Worm (Caenorhabditis elegans) whole organism, L2 larva: ENCODE results near the gene otpl-3.

Source experiments
- C34F6.9 ChIP-seq: fragments of 150-350 bp; optimal IDR thresholded peaks from 2 replicates; lab custom pipeline; 2014; ENCODE audit warnings: missing biosample characterization, missing genetic modification characterization
- F13H6.1 ChIP-seq: sonication (generic microtip); optimal IDR thresholded peaks from 2 replicates; lab custom pipeline; 2016; ENCODE audit warnings: missing genetic modification characterization, missing compliant biosample characterization
- R02D3.7 ChIP-seq: fragments of 150-350 bp; optimal IDR thresholded peaks from 2 replicates; lab custom pipeline; 2014; ENCODE audit warnings: missing biosample characterization, missing genetic modification characterization
- ZK546.5 ChIP-seq: sonication (generic microtip); optimal IDR thresholded peaks from 2 replicates; lab custom pipeline; 2017; ENCODE audit warnings: missing biosample characterization, missing genetic modification characterization
- alr-1 ChIP-seq: fragments of 150-350 bp; optimal IDR thresholded peaks from 2 replicates; lab custom pipeline; 2014; ENCODE audit warnings: missing biosample characterization, missing genetic modification characterization
- ama-1 ChIP-seq: fragments of 150-350 bp; optimal IDR thresholded peaks from 2 replicates; lab custom pipeline; 2018; ENCODE audit warnings: inconsistent platforms
- blmp-1 ChIP-seq: sonication (generic microtip); optimal IDR thresholded peaks from 2 replicates; lab custom pipeline; 2017; ENCODE audit warnings: missing genetic modification characterization, mild to moderate bottlenecking, missing compliant biosample characterization, antibody characterized with exemption, moderate library complexity; ENCODE audit not compliant: insufficient read depth
- ceh-16 ChIP-seq: fragments of 150-350 bp; optimal IDR thresholded peaks from 2 replicates; lab custom pipeline; 2014; ENCODE audit warnings: missing biosample characterization, missing genetic modification characterization
- ceh-82 ChIP-seq: fragments of 150-350 bp; optimal IDR thresholded peaks from 2 replicates; lab custom pipeline; 2014; ENCODE audit warnings: missing biosample characterization, missing genetic modification characterization
- crh-2 ChIP-seq: sonication (generic microtip); optimal IDR thresholded peaks from 2 replicates; lab custom pipeline; 2017; ENCODE audit warnings: missing biosample characterization, missing genetic modification characterization
- dmd-4 ChIP-seq: sonication (generic microtip); optimal IDR thresholded peaks from 2 replicates; lab custom pipeline; 2017; ENCODE audit warnings: missing biosample characterization, missing genetic modification characterization
- egl-27 ChIP-seq: sonication (generic microtip); optimal IDR thresholded peaks from 3 replicates; lab custom pipeline; 2017; ENCODE audit warnings: missing biosample characterization, missing genetic modification reagents, missing genetic modification characterization
- elt-1 ChIP-seq: fragments of 150-350 bp; optimal IDR thresholded peaks from 2 replicates; lab custom pipeline; 2014; ENCODE audit warnings: missing biosample characterization, missing genetic modification characterization
- fos-1 ChIP-seq: fragments of 150-350 bp; optimal IDR thresholded peaks from 2 replicates; lab custom pipeline; 2014; ENCODE audit warnings: missing biosample characterization, missing genetic modification characterization
- gmeb-1 ChIP-seq: fragments of 150-350 bp; optimal IDR thresholded peaks from 2 replicates; lab custom pipeline; 2014; ENCODE audit warnings: missing biosample characterization, missing genetic modification characterization
- lin-11 ChIP-seq: fragments of 150-350 bp; sonication (generic microtip); optimal IDR thresholded peaks from 2 replicates; lab custom pipeline; 2014; ENCODE audit warnings: missing biosample characterization, missing genetic modification characterization, inconsistent platforms, mixed read lengths
- lin-13 ChIP-seq: fragments of 150-350 bp; optimal IDR thresholded peaks from 2 replicates; lab custom pipeline; 2014; ENCODE audit warnings: missing biosample characterization, missing genetic modification reagents, missing genetic modification characterization
- lin-39 ChIP-seq: fragments of 150-350 bp; optimal IDR thresholded peaks from 2 replicates; lab custom pipeline; 2014; ENCODE audit warnings: missing biosample characterization, missing genetic modification reagents, missing genetic modification characterization
- lsy-2 ChIP-seq, 2 experiments: fragments of 150-350 bp in 1 of 2; sonication (generic microtip) in 1 of 2; optimal IDR thresholded peaks; 2 replicates each; lab custom pipeline; 2014 to 2017; ENCODE audit warnings: missing biosample characterization in 2 of 2, missing genetic modification characterization in 2 of 2
- mab-5 ChIP-seq: fragments of 150-350 bp; optimal IDR thresholded peaks from 2 replicates; lab custom pipeline; 2014; ENCODE audit warnings: missing biosample characterization, missing genetic modification characterization
- mbf-1 ChIP-seq: sonication (generic microtip); optimal IDR thresholded peaks from 2 replicates; lab custom pipeline; 2017; ENCODE audit warnings: missing biosample characterization, missing genetic modification characterization
- mdl-1 ChIP-seq, 2 experiments: fragments of 150-350 bp in 1 of 2; sonication (generic microtip) in 1 of 2; optimal IDR thresholded peaks; 2 replicates each; lab custom pipeline; 2017; ENCODE audit warnings: missing biosample characterization in 2 of 2, missing genetic modification characterization in 2 of 2
- nhr-129 ChIP-seq: fragments of 150-350 bp; optimal IDR thresholded peaks from 2 replicates; lab custom pipeline; 2014; ENCODE audit warnings: missing biosample characterization, missing genetic modification characterization
- nhr-21 ChIP-seq: fragments of 150-350 bp; optimal IDR thresholded peaks from 2 replicates; lab custom pipeline; 2014; ENCODE audit warnings: missing biosample characterization, missing genetic modification characterization
- nhr-23 ChIP-seq: fragments of 150-350 bp; optimal IDR thresholded peaks from 2 replicates; lab custom pipeline; 2014; ENCODE audit warnings: missing biosample characterization, missing genetic modification reagents, missing genetic modification characterization
- nhr-237 ChIP-seq: fragments of 150-350 bp; optimal IDR thresholded peaks from 2 replicates; lab custom pipeline; 2014; ENCODE audit warnings: missing biosample characterization, missing genetic modification characterization
- nhr-25 ChIP-seq: fragments of 150-350 bp; sonication (generic microtip); optimal IDR thresholded peaks from 3 replicates; lab custom pipeline; 2014; ENCODE audit warnings: missing biosample characterization, missing genetic modification characterization
- nhr-6 ChIP-seq: fragments of 150-350 bp; optimal IDR thresholded peaks from 2 replicates; lab custom pipeline; 2014; ENCODE audit warnings: missing biosample characterization, missing genetic modification characterization
- sem-4 ChIP-seq: fragments of 150-350 bp; optimal IDR thresholded peaks from 2 replicates; lab custom pipeline; 2014; ENCODE audit warnings: missing biosample characterization, missing genetic modification reagents, missing genetic modification characterization
- skn-1 ChIP-seq: sonication (generic microtip); optimal IDR thresholded peaks from 2 replicates; lab custom pipeline; 2017; ENCODE audit warnings: missing biosample characterization, missing genetic modification characterization
- sma-3 ChIP-seq: sonication (generic microtip); optimal IDR thresholded peaks from 2 replicates; lab custom pipeline; 2016; ENCODE audit warnings: missing genetic modification reagents, missing genetic modification characterization, missing compliant biosample characterization
- sma-9 ChIP-seq, 2 experiments: fragments of 150-350 bp in 1 of 2; sonication (generic microtip) in 1 of 2; optimal IDR thresholded peaks; 2 replicates each; lab custom pipeline; 2014 to 2016; ENCODE audit warnings: missing genetic modification characterization in 2 of 2, mild to moderate bottlenecking in 1 of 2, missing biosample characterization in 1 of 2, missing compliant biosample characterization in 1 of 2, missing genetic modification reagents in 1 of 2, moderate library complexity in 1 of 2
- snpc-4 ChIP-seq: fragments of 150-350 bp; optimal IDR thresholded peaks from 2 replicates; lab custom pipeline; 2014; ENCODE audit warnings: missing biosample characterization, missing genetic modification characterization
- unc-62 ChIP-seq: fragments of 150-350 bp; optimal IDR thresholded peaks from 2 replicates; lab custom pipeline; 2014; ENCODE audit warnings: missing biosample characterization, missing genetic modification reagents, missing genetic modification characterization
- ztf-1 ChIP-seq: fragments of 200-800 bp; sonication (Bioruptor generic); conservative IDR thresholded peaks from 2 replicates; pipeline ENCODE4 v1.3.6; 2022; ENCODE audit warnings: missing genetic modification characterization, missing compliant biosample characterization
- ztf-11 ChIP-seq: sonication (generic microtip); optimal IDR thresholded peaks from 2 replicates; lab custom pipeline; 2017; ENCODE audit warnings: missing biosample characterization, missing genetic modification characterization

otpl-3 gene

DNA sequence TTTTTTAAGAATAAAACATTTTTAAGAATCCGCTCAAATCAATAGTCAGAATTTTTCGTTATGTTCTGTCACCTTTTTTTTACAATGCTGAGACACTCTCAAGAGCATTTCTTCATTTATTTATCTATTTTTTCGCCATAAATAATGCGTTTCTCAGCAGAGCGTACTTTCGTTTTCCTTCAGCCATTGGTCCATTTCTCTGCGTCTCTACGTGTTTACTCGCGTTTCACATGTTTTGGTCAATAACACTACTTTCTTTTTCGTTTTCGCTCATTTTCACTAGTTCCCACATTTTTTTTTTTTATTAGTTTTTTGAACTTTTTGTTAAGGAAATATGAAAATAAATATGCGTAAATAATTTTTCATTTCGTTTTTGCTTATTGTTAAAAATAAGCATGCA lies 9.9 kb upstream of the otpl-3 start (continued):
- no peak for TF ChIP-seq lin-11 (tag; lab: Kevin White, UChicago)
- TF ChIP-seq crh-2 (tag; lab: Kevin White, UChicago), result peak; percentile 63
- TF ChIP-seq nhr-25 (tag; lab: Kevin White, UChicago), result no peak
- no peak for TF ChIP-seq alr-1 (tag; lab: Kevin White, UChicago)
- peak; percentile 98 for TF ChIP-seq blmp-1 (tag; lab: Kevin White, UChicago)
- no peak for TF ChIP-seq skn-1 (tag; lab: Kevin White, UChicago)
- no peak for TF ChIP-seq snpc-4

- no peak for TF ChIP-seq nhr-6
- no peak for TF ChIP-seq nhr-237 (tag; lab: Kevin White, UChicago)
- TF ChIP-seq crh-2 (tag; lab: Kevin White, UChicago), result no peak
- TF ChIP-seq nhr-21 (tag; lab: Kevin White, UChicago), result no peak
- no peak for TF ChIP-seq sma-3 (GFP tag; lab: Kevin White, UChicago)
- peak; percentile 31 for TF ChIP-seq F13H6.1
- peak; percentile 28 for TF ChIP-seq fos-1 (tag; lab: Kevin White, UChicago)
- TF ChIP-seq mab-5 (tag; lab: Kevin White, UChicago), result no peak
- no peak for TF ChIP-seq lin-11 (tag; lab: Kevin White, UChicago)
- peak; percentile 42 for TF ChIP-seq gmeb-1 (tag; lab: Kevin White, UChicago)
- TF ChIP-seq nhr-129, result peak; percentile 46
These were observed 7.6 kb upstream of the otpl-3 start, which contains the start of gene F14B8.6 for ce11 chrX:6932134-6932533. Gene F14B8.6 (minus strand): TSS chrX:6932425.

DNA sequence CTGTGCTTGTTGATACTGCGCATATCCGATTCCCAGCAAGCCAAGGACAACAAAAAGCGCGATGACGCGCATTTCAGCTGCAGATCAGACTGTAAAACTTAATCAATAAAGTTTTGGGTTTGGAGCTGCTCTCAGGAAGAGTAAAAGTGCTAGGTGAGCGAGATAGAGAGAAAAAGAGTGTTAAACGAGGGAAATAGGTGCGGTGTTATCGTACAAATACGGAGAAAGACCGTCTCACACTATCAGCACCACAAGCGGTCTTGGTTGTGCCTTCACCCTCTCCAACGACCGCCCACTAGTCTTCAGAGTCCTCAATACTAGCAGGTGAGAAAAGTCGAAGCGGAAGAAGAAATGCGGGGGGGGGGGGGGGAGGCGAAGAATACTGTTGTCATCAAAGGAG lies 4.0 kb upstream of the otpl-3 start, which contains the start of gene F14B8.5:
F14B8.5 (minus strand) TSS at position 127 of the 400 bp plus-strand sequence.
- TF ChIP-seq fos-1 (tag; lab: Kevin White, UChicago), result peak; percentile 44
- TF ChIP-seq mbf-1, result no peak

ce11 chrX:6926952-6927351 lies 2.4 kb upstream of the otpl-3 start:
- TF ChIP-seq sma-9 (GFP tag; optimal IDR thresholded peaks at IDR 0.05; lab: Kevin White, UChicago) (peak; percentile 49), sma-9 (tag; optimal IDR thresholded peaks at IDR 0.05; lab: Kevin White, UChicago) (no peak), nhr-237 (tag; lab: Kevin White, UChicago) (no peak), fos-1 (tag; lab: Kevin White, UChicago) (peak; percentile 75), F13H6.1 (peak; percentile 17), R02D3.7 (tag; lab: Kevin White, UChicago) (no peak), ceh-82 (tag; lab: Kevin White, UChicago) (no peak), crh-2 (tag; lab: Kevin White, UChicago) (peak; percentile 52), nhr-23 (tag; lab: Kevin White, UChicago) (no peak)

DNA sequence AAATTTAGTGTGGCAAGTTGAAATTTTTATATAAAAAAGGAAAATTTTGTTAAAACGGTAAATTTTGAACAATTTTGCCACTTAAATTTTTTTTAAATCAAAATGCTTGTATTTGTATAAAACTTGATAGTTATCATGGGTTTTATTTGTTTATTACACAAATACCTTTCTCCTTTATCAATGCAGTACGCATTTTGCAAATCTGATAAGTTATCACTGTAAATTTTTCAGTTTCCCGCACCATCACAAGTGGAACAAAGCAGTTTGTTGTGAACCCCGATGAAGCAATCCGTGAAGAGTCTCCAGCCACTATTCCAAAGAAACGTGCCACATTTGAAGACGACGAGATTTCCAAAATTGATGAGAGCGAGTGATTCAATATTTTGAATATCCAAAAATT lies 4.4 kb downstream of the otpl-3 start:
- no peak for TF ChIP-seq gmeb-1 (tag; lab: Kevin White, UChicago)
- no peak for TF ChIP-seq elt-1 (tag; lab: Kevin White, UChicago)
- no peak for TF ChIP-seq ceh-16 (tag; lab: Kevin White, UChicago)
- TF ChIP-seq ztf-11 (tag; lab: Kevin White, UChicago), result no peak
- no peak for TF ChIP-seq lin-13
- TF ChIP-seq nhr-21 (tag; lab: Kevin White, UChicago), result no peak
- TF ChIP-seq nhr-23 (tag; lab: Kevin White, UChicago), result no peak
- TF ChIP-seq dmd-4, result no peak
- no peak for TF ChIP-seq R02D3.7 (tag; lab: Kevin White, UChicago)
- TF ChIP-seq lin-11 (tag; lab: Kevin White, UChicago), result no peak
- TF ChIP-seq crh-2 (tag; lab: Kevin White, UChicago), result no peak
- TF ChIP-seq blmp-1 (tag; lab: Kevin White, UChicago), result no peak
- TF ChIP-seq sem-4 (tag; lab: Kevin White, UChicago), result no peak
- TF ChIP-seq C34F6.9, result no peak
- no peak for TF ChIP-seq nhr-129

DNA sequence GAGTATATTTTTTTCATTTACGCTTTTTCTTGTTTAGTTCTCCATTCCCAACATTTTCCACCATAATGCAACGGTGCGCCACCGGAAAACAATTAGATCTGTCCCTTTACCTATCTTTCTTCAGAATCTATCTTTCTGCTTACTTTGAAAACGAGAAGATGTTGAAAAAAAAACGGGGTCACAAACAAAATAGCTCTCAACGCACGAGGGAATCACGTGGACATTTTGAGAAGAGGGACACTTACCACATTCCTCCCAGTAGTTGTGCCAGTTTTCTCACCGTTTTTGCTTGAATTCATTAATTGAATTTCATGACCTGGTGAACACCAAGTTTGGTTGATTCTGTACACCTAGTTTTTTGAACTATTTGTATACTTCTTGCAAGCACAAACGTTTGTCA lies 8.4 kb downstream of the otpl-3 start:
- TF ChIP-seq sma-9 (GFP tag; optimal IDR thresholded peaks at IDR 0.05; lab: Kevin White, UChicago), result peak; percentile 38
- no peak for TF ChIP-seq sma-9 (tag; optimal IDR thresholded peaks at IDR 0.05; lab: Kevin White, UChicago)
- TF ChIP-seq egl-27 (tag; lab: Kevin White, UChicago), result no peak
- TF ChIP-seq nhr-129, result peak; percentile 10
- no peak for TF ChIP-seq unc-62 (GFP tag; lab: Kevin White, UChicago)
- TF ChIP-seq lsy-2 (tag; optimal IDR thresholded peaks at IDR 0.05; lab: Kevin White, UChicago), result no peak
- TF ChIP-seq sem-4 (tag; lab: Kevin White, UChicago), result no peak
- TF ChIP-seq C34F6.9, result no peak
- TF ChIP-seq ztf-1 (GFP tag; lab: Robert Waterston, UW), result no peak
- TF ChIP-seq dmd-4, result no peak
- no peak for TF ChIP-seq nhr-237 (tag; lab: Kevin White, UChicago)
- no peak for TF ChIP-seq ZK546.5 (tag; lab: Kevin White, UChicago)
- no peak for TF ChIP-seq mdl-1 (tag; optimal IDR thresholded peaks at IDR 0.05; lab: Kevin White, UChicago)
- no peak for TF ChIP-seq nhr-21 (tag; lab: Kevin White, UChicago)
- no peak for TF ChIP-seq ztf-11 (tag; lab: Kevin White, UChicago)
- TF ChIP-seq lin-13, result no peak
- TF ChIP-seq nhr-6, result peak; percentile 15
- TF ChIP-seq lin-39 (tag; lab: Kevin White, UChicago), result no peak
- TF ChIP-seq ama-1 (lab: Kevin White, UChicago), result no peak
